Worm (Caenorhabditis elegans) whole organism, L4 larva: ENCODE data around the gene dpy-28.

Source experiments
- F10B5.3 ChIP-seq: sonication (generic microtip); optimal IDR thresholded peaks from 2 replicates; lab custom pipeline; 2016; ENCODE audit warnings: mild to moderate bottlenecking, missing genetic modification characterization, missing compliant biosample characterization
- F26F4.8 ChIP-seq: fragments of 200-800 bp; sonication (Bioruptor generic); conservative IDR thresholded peaks from 2 replicates; pipeline ENCODE4 v1.3.6; 2022; ENCODE audit warnings: missing genetic modification characterization, missing compliant biosample characterization
- F37D6.2 ChIP-seq: sonication (generic microtip); optimal IDR thresholded peaks from 2 replicates; lab custom pipeline; 2016; ENCODE audit warnings: mild to moderate bottlenecking, missing genetic modification characterization, missing compliant biosample characterization
- F44E2.7 ChIP-seq: fragments of 200-800 bp; sonication (Bioruptor generic); IDR thresholded peaks from 2 replicates; pipeline ENCODE4 v2.1.2; 2022; ENCODE audit warnings: missing genetic modification characterization, missing compliant biosample characterization
- F49E8.2 ChIP-seq: sonication (generic microtip); optimal IDR thresholded peaks from 2 replicates; lab custom pipeline; 2016; ENCODE audit warnings: missing compliant biosample characterization, mild to moderate bottlenecking, missing genetic modification characterization, borderline replicate concordance
- T20F7.1 ChIP-seq: fragments of 200-800 bp; sonication (Bioruptor generic); optimal IDR thresholded peaks from 2 replicates; lab custom pipeline; 2018; ENCODE audit warnings: mild to moderate bottlenecking, missing genetic modification characterization, missing compliant biosample characterization
- T26A8.4 ChIP-seq: fragments of 200-800 bp; sonication (Bioruptor generic); IDR thresholded peaks from 2 replicates; pipeline ENCODE4 v1.3.6; 2022; ENCODE audit warnings: missing genetic modification characterization, missing compliant biosample characterization
- Y48G9A.11 ChIP-seq: fragments of 200-800 bp; sonication (Bioruptor generic); IDR thresholded peaks from 2 replicates; pipeline ENCODE4 v1.3.6; 2022; ENCODE audit warnings: missing genetic modification reagents, missing genetic modification characterization, missing compliant biosample characterization
- Y5F2A.4 ChIP-seq: fragments of 200-800 bp; sonication (Bioruptor generic); optimal IDR thresholded peaks from 2 replicates; lab custom pipeline; 2018; ENCODE audit warnings: mild to moderate bottlenecking, missing genetic modification characterization, missing compliant biosample characterization
- Y75B8A.6 ChIP-seq: fragments of 200-800 bp; sonication (Bioruptor generic); IDR thresholded peaks from 2 replicates; pipeline ENCODE4 v1.3.6; 2022; ENCODE audit warnings: missing genetic modification reagents, missing genetic modification characterization, missing compliant biosample characterization
- arid-1 ChIP-seq: fragments of 200-800 bp; sonication (Bioruptor generic); conservative IDR thresholded peaks from 2 replicates; pipeline ENCODE4 v1.3.6; 2022; ENCODE audit warnings: missing genetic modification reagents, missing genetic modification characterization, missing compliant biosample characterization
- attf-4 ChIP-seq: sonication (generic microtip); optimal IDR thresholded peaks from 3 replicates; lab custom pipeline; 2017; ENCODE audit warnings: missing biosample characterization, missing genetic modification characterization
- ceh-20 ChIP-seq: fragments of 200-800 bp; sonication (Bioruptor generic); IDR thresholded peaks from 2 replicates; pipeline ENCODE4 v1.3.6; 2022; ENCODE audit warnings: missing genetic modification reagents, missing genetic modification characterization, missing compliant biosample characterization
- ceh-28 ChIP-seq: fragments of 150-350 bp; optimal IDR thresholded peaks from 2 replicates; lab custom pipeline; 2014; ENCODE audit warnings: missing biosample characterization, missing genetic modification reagents, missing genetic modification characterization
- ceh-32 ChIP-seq: sonication (generic microtip); optimal IDR thresholded peaks from 2 replicates; lab custom pipeline; 2016; ENCODE audit warnings: mild to moderate bottlenecking, missing genetic modification characterization, missing compliant biosample characterization; ENCODE audit not compliant: poor library complexity
- ceh-62 ChIP-seq: sonication (generic microtip); optimal IDR thresholded peaks from 2 replicates; lab custom pipeline; 2017; ENCODE audit warnings: missing biosample characterization, missing genetic modification characterization
- ctbp-1 ChIP-seq: fragments of 200-800 bp; sonication (Bioruptor generic); IDR thresholded peaks from 2 replicates; pipeline ENCODE4 v1.3.6; 2022; ENCODE audit warnings: missing genetic modification reagents, missing genetic modification characterization, missing compliant biosample characterization
- daf-16 ChIP-seq, 3 experiments: sonication (generic microtip); optimal IDR thresholded peaks; 2 replicates each; lab custom pipeline; 2016 to 2017; ENCODE audit warnings: missing genetic modification characterization in 3 of 3, missing genetic modification reagents in 3 of 3, mild to moderate bottlenecking in 2 of 3, missing compliant biosample characterization in 2 of 3, missing biosample characterization in 1 of 3, moderate library complexity in 1 of 3
- dmd-9 ChIP-seq: fragments of 200-800 bp; sonication (Bioruptor generic); IDR thresholded peaks from 2 replicates; pipeline ENCODE4 v1.3.6; 2022; ENCODE audit warnings: missing genetic modification reagents, missing genetic modification characterization, missing compliant biosample characterization
- dpl-1 ChIP-seq: fragments of 150-350 bp; optimal IDR thresholded peaks from 2 replicates; lab custom pipeline; 2014; ENCODE audit warnings: missing biosample characterization, missing genetic modification reagents, missing genetic modification characterization
- duxl-1 ChIP-seq: sonication (generic microtip); optimal IDR thresholded peaks from 2 replicates; lab custom pipeline; 2016; ENCODE audit warnings: mild to moderate bottlenecking, missing genetic modification characterization, moderate library complexity, missing compliant biosample characterization; ENCODE audit not compliant: poor library complexity
- egl-27 ChIP-seq: sonication (generic microtip); optimal IDR thresholded peaks from 3 replicates; lab custom pipeline; 2017; ENCODE audit warnings: missing biosample characterization, missing genetic modification reagents, missing genetic modification characterization
- egl-43 ChIP-seq: fragments of 200-800 bp; sonication (Bioruptor generic); IDR thresholded peaks from 2 replicates; pipeline ENCODE4 v1.3.6; 2022; ENCODE audit warnings: missing genetic modification reagents, missing genetic modification characterization, missing compliant biosample characterization
- fos-1 ChIP-seq: fragments of 150-350 bp; optimal IDR thresholded peaks from 2 replicates; lab custom pipeline; 2014; ENCODE audit warnings: missing biosample characterization, missing genetic modification characterization
- hlh-30 ChIP-seq: sonication (generic microtip); optimal IDR thresholded peaks from 2 replicates; lab custom pipeline; 2017; ENCODE audit warnings: antibody characterized with exemption, mild to moderate bottlenecking, missing genetic modification characterization, missing compliant biosample characterization; ENCODE audit not compliant: insufficient read depth
- hmg-1.1 ChIP-seq: fragments of 200-800 bp; sonication (Bioruptor generic); IDR thresholded peaks from 2 replicates; pipeline ENCODE4 v1.3.6; 2022; ENCODE audit warnings: missing genetic modification reagents, missing genetic modification characterization, missing compliant biosample characterization
- jun-1 ChIP-seq: fragments of 150-350 bp; optimal IDR thresholded peaks from 2 replicates; lab custom pipeline; 2014; ENCODE audit warnings: missing biosample characterization, missing genetic modification reagents, missing genetic modification characterization
- lim-7 ChIP-seq: fragments of 200-800 bp; sonication (Bioruptor generic); IDR thresholded peaks from 2 replicates; pipeline ENCODE4 v1.3.6; 2022; ENCODE audit warnings: missing genetic modification characterization, missing compliant biosample characterization
- lin-38 ChIP-seq: fragments of 200-800 bp; sonication (Bioruptor generic); IDR thresholded peaks from 2 replicates; pipeline ENCODE4 v1.3.6; 2022; ENCODE audit warnings: missing genetic modification reagents, missing genetic modification characterization, missing compliant biosample characterization
- lin-39 ChIP-seq: fragments of 150-350 bp; optimal IDR thresholded peaks from 2 replicates; lab custom pipeline; 2014; ENCODE audit warnings: missing biosample characterization, missing genetic modification reagents, missing genetic modification characterization
- lir-3 ChIP-seq: sonication (generic microtip); optimal IDR thresholded peaks from 2 replicates; lab custom pipeline; 2016; ENCODE audit warnings: mild to moderate bottlenecking, missing genetic modification characterization, missing compliant biosample characterization
- lsy-2 ChIP-seq, 2 experiments: fragments of 150-350 bp in 1 of 2; sonication (generic microtip) in 1 of 2; optimal IDR thresholded peaks; 2 replicates each; lab custom pipeline; 2014 to 2017; ENCODE audit warnings: missing biosample characterization in 2 of 2, missing genetic modification characterization in 2 of 2
- mdt-29 ChIP-seq: fragments of 200-800 bp; sonication (Bioruptor generic); IDR thresholded peaks from 2 replicates; pipeline ENCODE4 v1.3.6; 2022; ENCODE audit warnings: missing genetic modification reagents, missing genetic modification characterization, missing compliant biosample characterization
- nhr-10 ChIP-seq: fragments of 150-350 bp; optimal IDR thresholded peaks from 2 replicates; lab custom pipeline; 2014; ENCODE audit warnings: missing biosample characterization, missing genetic modification characterization
- nhr-237 ChIP-seq: sonication (generic microtip); optimal IDR thresholded peaks from 2 replicates; lab custom pipeline; 2017; ENCODE audit warnings: missing biosample characterization, missing genetic modification characterization
- nhr-76 ChIP-seq: fragments of 150-350 bp; optimal IDR thresholded peaks from 2 replicates; lab custom pipeline; 2014; ENCODE audit warnings: missing biosample characterization, missing genetic modification characterization
- pha-4 ChIP-seq, 2 experiments: fragments of 150-350 bp in 1 of 2; fragments of 200-800 bp in 1 of 2; sonication (Bioruptor generic) in 1 of 2; IDR thresholded peaks in 1 of 2; optimal IDR thresholded peaks in 1 of 2; 2 replicates each; pipeline versions ENCODE4 v1.3.6 to Lab custom; 2014 to 2022; ENCODE audit warnings: missing genetic modification characterization in 2 of 2, missing genetic modification reagents in 2 of 2, missing biosample characterization in 1 of 2, missing compliant biosample characterization in 1 of 2
- saeg-2 ChIP-seq: fragments of 200-800 bp; sonication (Bioruptor generic); IDR thresholded peaks from 2 replicates; pipeline ENCODE4 v1.3.6; 2022; ENCODE audit warnings: missing genetic modification reagents, missing genetic modification characterization, missing compliant biosample characterization
- set-16 ChIP-seq: fragments of 200-800 bp; sonication (Bioruptor generic); IDR thresholded peaks from 2 replicates; pipeline ENCODE4 v1.3.6; 2022; ENCODE audit warnings: missing genetic modification reagents, missing genetic modification characterization, missing compliant biosample characterization
- snpc-4 ChIP-seq: fragments of 150-350 bp; optimal IDR thresholded peaks from 2 replicates; lab custom pipeline; 2014; ENCODE audit warnings: missing biosample characterization, missing genetic modification characterization
- spr-1 ChIP-seq: sonication (generic microtip); optimal IDR thresholded peaks from 2 replicates; lab custom pipeline; 2016; ENCODE audit warnings: mild to moderate bottlenecking, missing genetic modification characterization, missing compliant biosample characterization
- spr-3 ChIP-seq: fragments of 200-800 bp; sonication (Bioruptor generic); optimal IDR thresholded peaks from 2 replicates; lab custom pipeline; 2018; ENCODE audit warnings: mild to moderate bottlenecking, missing genetic modification characterization, missing compliant biosample characterization
- tag-97 ChIP-seq: fragments of 200-800 bp; sonication (Bioruptor generic); IDR thresholded peaks from 2 replicates; pipeline ENCODE4 v1.3.6; 2022; ENCODE audit warnings: missing genetic modification characterization, missing compliant biosample characterization
- tra-1 ChIP-seq: fragments of 200-800 bp; sonication (Bioruptor generic); IDR thresholded peaks from 2 replicates; pipeline ENCODE4 v1.3.6; 2022; ENCODE audit warnings: missing genetic modification reagents, missing genetic modification characterization, missing compliant biosample characterization
- unc-130 ChIP-seq: sonication (generic microtip); optimal IDR thresholded peaks from 2 replicates; lab custom pipeline; 2016; ENCODE audit warnings: missing genetic modification reagents, missing genetic modification characterization, missing compliant biosample characterization
- vab-7 ChIP-seq: fragments of 200-800 bp; sonication (Bioruptor generic); IDR thresholded peaks from 2 replicates; pipeline ENCODE4 v1.3.6; 2022; ENCODE audit warnings: missing genetic modification reagents, missing genetic modification characterization, missing compliant biosample characterization
- zag-1 ChIP-seq: fragments of 150-350 bp; optimal IDR thresholded peaks from 2 replicates; lab custom pipeline; 2014; ENCODE audit warnings: missing biosample characterization, missing genetic modification characterization
- zip-11 ChIP-seq: fragments of 200-800 bp; sonication (Bioruptor generic); IDR thresholded peaks from 2 replicates; pipeline ENCODE4 v1.3.6; 2022; ENCODE audit warnings: missing genetic modification characterization, missing compliant biosample characterization
- zip-2 ChIP-seq: fragments of 150-350 bp; optimal IDR thresholded peaks from 2 replicates; lab custom pipeline; 2014; ENCODE audit warnings: missing biosample characterization, missing genetic modification characterization
- ztf-11 ChIP-seq: fragments of 150-350 bp; optimal IDR thresholded peaks from 2 replicates; lab custom pipeline; 2014; ENCODE audit warnings: missing biosample characterization, missing genetic modification characterization

Gene dpy-28

DNA sequence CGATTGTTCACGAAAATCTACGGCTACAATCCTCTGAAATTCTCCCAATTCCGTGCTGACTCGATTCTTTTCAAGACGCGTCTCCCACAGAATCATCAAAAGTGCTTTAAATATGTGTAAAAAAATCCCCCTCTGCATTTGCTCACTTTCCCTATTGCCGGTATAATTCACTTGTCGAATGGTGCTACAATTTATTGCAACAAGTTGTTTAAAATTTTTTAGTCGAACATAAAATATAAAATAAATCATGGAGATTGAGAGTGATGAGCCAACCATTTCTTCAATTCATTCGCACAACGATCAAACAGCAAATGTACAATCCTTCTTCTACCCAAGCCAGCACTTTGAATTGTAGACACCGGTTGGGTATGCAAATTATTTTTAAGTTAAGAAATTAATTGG is 16.5 kb upstream of the dpy-28 start (continued):
- TF ChIP-seq ceh-32 (no peak), fos-1 (tag; lab: Kevin White, UChicago) (no peak), Y75B8A.6 (GFP tag; lab: Robert Waterston, UW) (no peak), ceh-62 (tag; lab: Kevin White, UChicago) (no peak), dpl-1 (GFP tag; lab: Kevin White, UChicago) (no peak), F49E8.2 (tag; lab: Kevin White, UChicago) (peak; percentile 91), T20F7.1 (GFP tag; lab: Kevin White, UChicago) (no peak), F37D6.2 (tag; lab: Kevin White, UChicago) (no peak), ctbp-1 (peak; percentile 53; the same call in 1 of the 2 replicates), nhr-237 (tag; lab: Kevin White, UChicago) (no peak), duxl-1 (tag; lab: Kevin White, UChicago) (no peak), snpc-4 (no peak), lin-39 (no peak), arid-1 (peak; percentile 74; the same call in 1 of the 2 replicates), nhr-76 (tag; lab: Kevin White, UChicago) (no peak), zip-2 (tag; lab: Kevin White, UChicago) (no peak), nhr-10 (no peak), F10B5.3 (tag; lab: Kevin White, UChicago) (peak; percentile 29), lir-3 (no peak), lin-38 (GFP tag; lab: Robert Waterston, UW) (peak; percentile 80), F26F4.8 (GFP tag; lab: Robert Waterston, UW) (0 out of 2 replicates have a peak, but pooled peaks have one; percentile 20), zag-1 (tag; lab: Kevin White, UChicago) (no peak), jun-1 (no peak), hmg-1.1 (GFP tag; lab: Robert Waterston, UW) (no peak), Y48G9A.11 (GFP tag; lab: Robert Waterston, UW) (peak; percentile 64), zip-11 (GFP tag; lab: Robert Waterston, UW) (no peak), tag-97 (no peak), set-16 (GFP tag; lab: Robert Waterston, UW) (no peak), T26A8.4 (GFP tag; lab: Robert Waterston, UW) (0 out of 2 replicates have a peak, but pooled peaks have one; percentile 52), spr-3 (GFP tag; lab: Kevin White, UChicago) (no peak), saeg-2 (GFP tag; lab: Robert Waterston, UW) (no peak), lsy-2 (tag; optimal IDR thresholded peaks at IDR 0.05; lab: Kevin White, UChicago) (no peak), Y5F2A.4 (GFP tag; lab: Kevin White, UChicago) (peak; percentile 73), mdt-29 (GFP tag; lab: Robert Waterston, UW) (peak; percentile 45; the same call in 1 of the 2 replicates), daf-16 (GFP tag; optimal IDR thresholded peaks at IDR 0.05; lab: Kevin White, UChicago) (peak in 1 of 2 experiments; percentile 12), daf-16 (tag; optimal IDR thresholded peaks at IDR 0.05; lab: Kevin White, UChicago) (no peak), vab-7 (GFP tag; lab: Robert Waterston, UW) (no peak), spr-1 (tag; lab: Kevin White, UChicago) (no peak), unc-130 (peak; percentile 78), tra-1 (GFP tag; lab: Robert Waterston, UW) (0 out of 2 replicates have a peak, but pooled peaks have one; percentile 7), pha-4 (GFP tag; IDR thresholded peaks at IDR 0.05; lab: Robert Waterston, UW) (peak; percentile 69; the same call in 1 of the 2 replicates), pha-4 (tag; optimal IDR thresholded peaks at IDR 0.05; lab: Kevin White, UChicago) (no peak), ceh-28 (tag; lab: Kevin White, UChicago) (no peak), egl-43 (GFP tag; lab: Robert Waterston, UW) (peak; percentile 39; the same call in 1 of the 2 replicates), egl-27 (tag; lab: Kevin White, UChicago) (no peak), ztf-11 (tag; lab: Kevin White, UChicago) (no peak), dmd-9 (GFP tag; lab: Robert Waterston, UW) (no peak), lim-7 (GFP tag; lab: Robert Waterston, UW) (peak; percentile 59; the same call in 1 of the 2 replicates), attf-4 (tag; lab: Kevin White, UChicago) (no peak), hlh-30 (tag; lab: Kevin White, UChicago) (no peak), F44E2.7 (GFP tag; lab: Robert Waterston, UW) (0 out of 2 replicates have a peak, but pooled peaks have one; percentile 34), ceh-20 (GFP tag; lab: Robert Waterston, UW) (no peak)
